Worm (Caenorhabditis elegans) whole organism, early embryonic: ENCODE measurements around the gene C03H5.3.

ENCODE experiments used
- B0310.2 ChIP-seq: sonication (generic microtip); optimal IDR thresholded peaks from 2 replicates; lab custom pipeline; 2016; ENCODE audit warnings: mild to moderate bottlenecking, missing genetic modification characterization, missing compliant biosample characterization
- aly-1 ChIP-seq: sonication (generic microtip); optimal IDR thresholded peaks from 2 replicates; lab custom pipeline; 2016; ENCODE audit warnings: missing genetic modification characterization, missing compliant biosample characterization
- ama-1 ChIP-seq: fragments of 150-350 bp; optimal IDR thresholded peaks from 2 replicates; lab custom pipeline; 2014
- ets-7 ChIP-seq: sonication (generic microtip); optimal IDR thresholded peaks from 2 replicates; lab custom pipeline; 2016; ENCODE audit warnings: missing genotype, missing genetic modification characterization, missing compliant biosample characterization
- hnd-1 ChIP-seq: sonication (generic microtip); optimal IDR thresholded peaks from 2 replicates; lab custom pipeline; 2016; ENCODE audit warnings: missing genetic modification characterization, missing compliant biosample characterization
- sea-1 ChIP-seq: fragments of 200-800 bp; sonication (Bioruptor generic); conservative IDR thresholded peaks from 2 replicates; pipeline ENCODE4 v1.3.6; 2022; ENCODE audit warnings: missing genetic modification characterization, missing compliant biosample characterization
- tbx-11 ChIP-seq: fragments of 200-800 bp; sonication (Bioruptor generic); IDR thresholded peaks from 2 replicates; pipeline ENCODE4 v1.3.6; 2022; ENCODE audit warnings: missing genetic modification characterization, missing compliant biosample characterization
- tbx-37 ChIP-seq: fragments of 200-800 bp; sonication (Bioruptor generic); conservative IDR thresholded peaks from 2 replicates; pipeline ENCODE4 v1.3.6; 2022; ENCODE audit warnings: missing genetic modification reagents, missing genetic modification characterization, missing compliant biosample characterization

DNA sequence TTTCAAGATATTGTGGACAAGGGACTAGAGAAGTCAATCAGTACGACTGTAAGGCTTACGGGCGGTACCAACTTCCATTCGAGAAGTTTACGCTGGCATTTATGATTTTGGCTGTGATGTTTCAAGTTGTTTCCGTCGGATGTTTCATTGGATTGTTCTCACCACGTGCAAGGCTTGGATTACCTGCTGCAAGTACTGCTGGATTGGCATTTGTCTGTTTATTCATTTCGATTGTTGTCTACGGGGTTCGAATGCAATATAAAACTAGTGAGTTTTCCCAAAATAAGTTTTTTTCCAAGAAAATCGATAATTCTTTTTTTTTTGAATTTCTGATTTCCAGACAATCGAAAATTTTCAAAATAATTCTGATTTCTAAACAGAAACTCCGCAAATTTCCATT is 45.2 kb upstream of the C03H5.3 start:
- TF ChIP-seq ama-1 (lab: Kevin White, UChicago), result no peak
- TF ChIP-seq hnd-1, result no peak
- TF ChIP-seq aly-1, result no peak
- no peak for TF ChIP-seq ets-7
- TF ChIP-seq tbx-37 (GFP tag; lab: Robert Waterston, UW), result no peak
- no peak for TF ChIP-seq B0310.2
- TF ChIP-seq sea-1 (GFP tag; lab: Robert Waterston, UW), result no peak
- no peak for TF ChIP-seq tbx-11 (GFP tag; lab: Robert Waterston, UW)
